Worm (Caenorhabditis elegans) whole organism, L2 larva: ENCODE results near the gene ZC477.7.

Experiments
- F13H6.1 ChIP-seq: sonication (generic microtip); optimal IDR thresholded peaks from 2 replicates; lab custom pipeline; 2016; ENCODE audit warnings: missing genetic modification characterization, missing compliant biosample characterization
- elt-3 ChIP-seq: sonication (generic microtip); optimal IDR thresholded peaks from 2 replicates; lab custom pipeline; 2017; ENCODE audit warnings: missing biosample characterization, missing genetic modification characterization
- lin-13 ChIP-seq: fragments of 150-350 bp; optimal IDR thresholded peaks from 2 replicates; lab custom pipeline; 2014; ENCODE audit warnings: missing biosample characterization, missing genetic modification reagents, missing genetic modification characterization
- mdl-1 ChIP-seq, 2 experiments: fragments of 150-350 bp in 1 of 2; sonication (generic microtip) in 1 of 2; optimal IDR thresholded peaks; 2 replicates each; lab custom pipeline; 2017; ENCODE audit warnings: missing biosample characterization in 2 of 2, missing genetic modification characterization in 2 of 2
- nhr-11 ChIP-seq: fragments of 150-350 bp; optimal IDR thresholded peaks from 2 replicates; lab custom pipeline; 2014; ENCODE audit warnings: missing biosample characterization, missing genetic modification characterization
- nhr-12 ChIP-seq: fragments of 150-350 bp; optimal IDR thresholded peaks from 2 replicates; lab custom pipeline; 2014; ENCODE audit warnings: missing biosample characterization, missing genetic modification characterization
- nhr-129 ChIP-seq: fragments of 150-350 bp; optimal IDR thresholded peaks from 2 replicates; lab custom pipeline; 2014; ENCODE audit warnings: missing biosample characterization, missing genetic modification characterization
- nhr-77 ChIP-seq: fragments of 150-350 bp; optimal IDR thresholded peaks from 2 replicates; lab custom pipeline; 2014; ENCODE audit warnings: missing biosample characterization, missing genetic modification characterization
- snpc-4 ChIP-seq: fragments of 150-350 bp; optimal IDR thresholded peaks from 2 replicates; lab custom pipeline; 2014; ENCODE audit warnings: missing biosample characterization, missing genetic modification characterization
- zag-1 ChIP-seq: fragments of 150-350 bp; optimal IDR thresholded peaks from 2 replicates; lab custom pipeline; 2014; ENCODE audit warnings: missing biosample characterization, missing genetic modification characterization
- ztf-1 ChIP-seq: fragments of 200-800 bp; sonication (Bioruptor generic); conservative IDR thresholded peaks from 2 replicates; pipeline ENCODE4 v1.3.6; 2022; ENCODE audit warnings: missing genetic modification characterization, missing compliant biosample characterization

- TF ChIP-seq snpc-4 (tag; lab: Kevin White, UChicago) (no peak), nhr-11 (tag; lab: Kevin White, UChicago) (no peak), nhr-129 (no peak), F13H6.1 (tag; lab: Kevin White, UChicago) (no peak), zag-1 (no peak), nhr-12 (tag; lab: Kevin White, UChicago) (no peak), ztf-1 (GFP tag; lab: Robert Waterston, UW) (no peak), mdl-1 (tag; optimal IDR thresholded peaks at IDR 0.05; lab: Kevin White, UChicago) (no peak), nhr-77 (tag; lab: Kevin White, UChicago) (no peak), elt-3 (tag; lab: Kevin White, UChicago) (no peak), lin-13 (GFP tag; lab: Kevin White, UChicago) (no peak)
Measured at ce11 chrIV:7096097-7096496, 15.2 kb downstream of the ZC477.7 start.
